Worm (Caenorhabditis elegans) whole organism, L3 larva: Measurements from ENCODE around the gene cnc-10.

Source experiments
- ZK546.5 ChIP-seq: sonication (generic microtip); optimal IDR thresholded peaks from 2 replicates; lab custom pipeline; 2017; ENCODE audit warnings: missing biosample characterization, missing genetic modification characterization
- nhr-28 ChIP-seq: fragments of 150-350 bp; optimal IDR thresholded peaks from 2 replicates; lab custom pipeline; 2014; ENCODE audit warnings: missing biosample characterization, missing genetic modification characterization
- pqm-1 ChIP-seq: fragments of 150-350 bp; optimal IDR thresholded peaks from 2 replicates; lab custom pipeline; 2017; ENCODE audit warnings: missing biosample characterization, missing genetic modification characterization, inconsistent platforms

ce11 chrV:11214569-11214968 lies 31.5 kb downstream of the cnc-10 start:
- TF ChIP-seq nhr-28 (tag; lab: Kevin White, UChicago), result no peak
- TF ChIP-seq ZK546.5 (tag; lab: Kevin White, UChicago), result no peak
- TF ChIP-seq pqm-1 (tag; lab: Kevin White, UChicago), result no peak
